Fruit fly (Drosophila melanogaster): ENCODE data around the gene CG15202.

CG15202 gene

DNA sequence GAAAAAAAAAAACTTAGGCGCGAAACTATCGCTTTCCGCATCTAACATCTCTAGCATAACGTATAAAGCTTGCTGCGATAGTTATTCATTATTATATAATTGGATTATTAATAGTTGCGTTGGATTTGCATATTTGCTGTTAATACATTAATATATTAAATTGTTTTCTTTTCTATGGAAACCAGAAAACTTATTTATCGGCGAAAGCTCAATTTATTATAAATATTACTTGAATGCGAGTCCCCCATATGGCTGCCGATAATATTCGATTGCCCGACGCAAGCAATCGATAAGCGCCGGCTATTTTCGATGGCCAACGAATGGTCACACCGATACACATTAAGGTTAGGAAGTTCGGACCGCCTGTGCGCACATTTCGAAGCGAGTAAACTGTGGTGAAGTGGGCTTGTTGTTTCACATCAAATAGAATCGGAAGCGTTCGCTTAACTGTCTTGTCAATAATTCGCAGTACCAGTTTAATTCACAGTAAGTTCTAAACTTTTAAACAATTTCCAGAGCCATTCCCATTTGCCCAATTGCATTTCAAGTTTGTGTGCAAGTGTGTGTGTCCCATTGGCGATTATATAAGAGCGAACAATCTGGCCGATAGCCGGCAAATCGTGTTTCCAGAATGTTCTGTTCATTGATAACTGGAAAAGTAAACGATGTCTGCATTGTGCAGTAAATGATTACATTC, 34.0 kb upstream of the CG15202 start, which contains the start of gene Hsp60A (continued):
- TF ChIP-seq CG4707 (GFP tag; optimal IDR thresholded peaks at IDR 0.05) (no peak), ara (GFP tag; IDR thresholded peaks at IDR 0.05) (0 out of 2 replicates have a peak, but pooled peaks have one; percentile 16), sens-2 (GFP tag; IDR thresholded peaks at IDR 0.05) (no peak), CG1832 (GFP tag; optimal IDR thresholded peaks at IDR 0.05) (no peak), Gsc (GFP tag; IDR thresholded peaks at IDR 0.05) (no peak), Camta (GFP tag; optimal IDR thresholded peaks at IDR 0.05) (no peak), tin (GFP tag; optimal IDR thresholded peaks at IDR 0.05) (peak; percentile 68), CG30020 (tag; optimal IDR thresholded peaks at IDR 0.05) (peak; percentile 25), CG31388 (GFP tag; optimal IDR thresholded peaks at IDR 0.05) (peak; percentile 8), bsh (GFP tag; optimal IDR thresholded peaks at IDR 0.05) (peak in 1 of 2 experiments; percentile 55), ro (GFP tag; IDR thresholded peaks at IDR 0.05) (no peak), CG7987 (GFP tag; optimal IDR thresholded peaks at IDR 0.05) (no peak), onecut (GFP tag; IDR thresholded peaks at IDR 0.05) (no peak), CG10366 (GFP tag; IDR thresholded peaks at IDR 0.05) (peak; percentile 47), CG1024 (GFP tag; IDR thresholded peaks at IDR 0.05) (no peak), run (tag; optimal IDR thresholded peaks at IDR 0.05) (no peak), CG15269 (tag; optimal IDR thresholded peaks at IDR 0.05) (peak; percentile 59), tx (GFP tag; optimal IDR thresholded peaks at IDR 0.05) (no peak), her (GFP tag; optimal IDR thresholded peaks at IDR 0.05) (no peak), yki (optimal IDR thresholded peaks at IDR 0.05) (no peak), Ravus (GFP tag; IDR thresholded peaks at IDR 0.05) (no peak), hbn (GFP tag; IDR thresholded peaks at IDR 0.05; ENCODE audit: partially characterized antibody) (peak; percentile 73), Max (GFP tag; optimal IDR thresholded peaks at IDR 0.05) (peak; percentile 65), grn (GFP tag; optimal IDR thresholded peaks at IDR 0.05) (no peak), CG2712 (tag; optimal IDR thresholded peaks at IDR 0.05) (peak; percentile 61), gcm (GFP tag; optimal IDR thresholded peaks at IDR 0.05) (no peak), tgo (GFP tag; IDR thresholded peaks at IDR 0.05) (peak; percentile 42; the same call in 1 of the 3 replicates), Dll (GFP tag; IDR thresholded peaks at IDR 0.05; ENCODE audit: partially characterized antibody) (peak; percentile 91), Sox100B (GFP tag; optimal IDR thresholded peaks at IDR 0.05) (no peak), CG15073 (GFP tag; optimal IDR thresholded peaks at IDR 0.05) (no peak), CG8478 (optimal IDR thresholded peaks at IDR 0.05) (no peak), Atf6 (GFP tag; IDR thresholded peaks at IDR 0.05) (peak; percentile 43), grau (tag; optimal IDR thresholded peaks at IDR 0.05) (peak; percentile 53), Hmx (GFP tag; optimal IDR thresholded peaks at IDR 0.05) (no peak), Hr78 (GFP tag; optimal IDR thresholded peaks at IDR 0.05) (no peak), pfk (GFP tag; optimal IDR thresholded peaks at IDR 0.05) (no peak), CG1647 (GFP tag; optimal IDR thresholded peaks at IDR 0.05) (no peak), CG10267 (tag; optimal IDR thresholded peaks at IDR 0.05) (peak; percentile 58), vfl (GFP tag; optimal IDR thresholded peaks at IDR 0.05) (peak; percentile 41), CG11696 (GFP tag; IDR thresholded peaks at IDR 0.05) (no peak), CG6272 (GFP tag; IDR thresholded peaks at IDR 0.05) (no peak), gfzf (GFP tag; optimal IDR thresholded peaks at IDR 0.05) (peak; percentile 66), Dref (GFP tag; IDR thresholded peaks at IDR 0.05) (peak; percentile 86), disco-r (GFP tag; optimal IDR thresholded peaks at IDR 0.05) (no peak), CG12104 (GFP tag; optimal IDR thresholded peaks at IDR 0.05) (peak; percentile 26), CG9876 (GFP tag; optimal IDR thresholded peaks at IDR 0.05) (no peak), ssp (GFP tag; IDR thresholded peaks at IDR 0.05) (peak; percentile 30; the same call in 1 of the 2 replicates), CG18011 (GFP tag; optimal IDR thresholded peaks at IDR 0.05) (no peak), Sry-β (GFP tag; optimal IDR thresholded peaks at IDR 0.05) (no peak), sisA (GFP tag; IDR thresholded peaks at IDR 0.05) (peak; percentile 41), MTF-1 (GFP tag; optimal IDR thresholded peaks at IDR 0.05; ENCODE audit: borderline replicate concordance) (no peak)

Data from whole organism, embryonic.